Fruit fly (Drosophila melanogaster) whole organism, larva: ENCODE measurements around the gene Grl62b.

ENCODE experiments used
- noc ChIP-seq: fragments of 200-800 bp; sonication (Bioruptor generic); optimal IDR thresholded peaks from 3 replicates; lab custom pipeline; 2019; ENCODE audit warnings: missing biosample characterization, mild to moderate bottlenecking, missing genetic modification characterization, moderate library complexity

The Grl62b gene

dm6 chr3L:2023291-2023690 is at the start of gene Grl62b:
Gene Grl62b, minus strand, starts transcription at chr3L:2023391.
- no peak for TF ChIP-seq noc (tag; lab: Kevin White, UChicago)

DNA sequence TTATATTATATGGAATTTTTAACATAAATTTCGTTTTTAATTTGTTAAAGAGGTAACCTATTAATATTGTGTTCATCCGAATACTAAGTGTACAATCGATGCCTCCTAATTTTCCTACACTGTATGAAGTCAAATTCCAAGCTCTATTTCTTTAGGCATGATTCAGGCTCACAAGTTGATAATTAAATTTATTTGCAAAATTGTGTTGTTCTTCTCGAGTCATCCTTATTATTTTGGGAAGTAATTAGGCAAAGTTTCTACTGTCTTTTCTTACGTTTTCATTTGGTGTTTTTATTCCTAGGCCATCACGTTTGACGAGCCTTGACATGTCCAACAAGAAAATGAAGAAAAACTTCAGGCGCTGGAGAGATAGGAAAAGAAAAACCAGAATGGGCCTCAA is 14.9 kb upstream of the Grl62b start, which contains the start of gene CG42355:
CG42355 (minus strand) TSS at position 101 of the 400 bp plus-strand sequence.
- no peak for TF ChIP-seq noc (tag; lab: Kevin White, UChicago)

- no peak for TF ChIP-seq noc (tag; lab: Kevin White, UChicago)
These were observed 3.5 kb upstream of the Grl62b start, which contains the start of gene Grl62c for dm6 chr3L:2026691-2027090. Gene Grl62c, plus strand, starts transcription at chr3L:2026991.

DNA sequence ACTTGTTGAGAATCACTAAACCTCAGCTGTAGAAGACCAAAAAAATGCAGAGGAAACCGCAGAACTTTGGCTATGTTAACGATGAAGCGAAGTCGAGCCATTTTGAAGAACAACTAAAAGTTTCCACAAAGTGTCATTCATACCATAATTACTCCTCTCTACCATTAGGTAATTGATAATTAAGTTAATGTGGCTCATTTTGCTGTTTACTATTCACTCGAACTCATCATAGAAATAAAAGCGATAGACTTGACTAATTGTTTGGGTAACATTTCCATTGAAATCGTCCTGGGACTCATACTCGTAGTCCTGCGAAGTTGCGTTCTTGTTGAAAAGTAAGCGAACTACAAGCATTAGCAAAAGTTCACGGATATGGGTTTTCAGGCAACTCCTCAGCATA is 1.3 kb downstream of the Grl62b start, which contains the start of gene Grl62a:
Grl62a (minus strand) TSS at position 101 of the 400 bp plus-strand sequence.
- no peak for TF ChIP-seq noc (tag; lab: Kevin White, UChicago)

dm6 chr3L:2005551-2005950 is 17.6 kb downstream of the Grl62b start, which contains the start of gene CG42841:
Gene CG42841, minus strand, starts transcription at chr3L:2005651.
- TF ChIP-seq noc (tag; lab: Kevin White, UChicago), result no peak

dm6 chr3L:2004732-2005131 is 18.5 kb downstream of the Grl62b start:
- TF ChIP-seq noc (tag; lab: Kevin White, UChicago), result no peak

- no peak for TF ChIP-seq noc (tag; lab: Kevin White, UChicago)
These were observed 37.8 kb downstream of the Grl62b start for dm6 chr3L:1985406-1985805.

DNA sequence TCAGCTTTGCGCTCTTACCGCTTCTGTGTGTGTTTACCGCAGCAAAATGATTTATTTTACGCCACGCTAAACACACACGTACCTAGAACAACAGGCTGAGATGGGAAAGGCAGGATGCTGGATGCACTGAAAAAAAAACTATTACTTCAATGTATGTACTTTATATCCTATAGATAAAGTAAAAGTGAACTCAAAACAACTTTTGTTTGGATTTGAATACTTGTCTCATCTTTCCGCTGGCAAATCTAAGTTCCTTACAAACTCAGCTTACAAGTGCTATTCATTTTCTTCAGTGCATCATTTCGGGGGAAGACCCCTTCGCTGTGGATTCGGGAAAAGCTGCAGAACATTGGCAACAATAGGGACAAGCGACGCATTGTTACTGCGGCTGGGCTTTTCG is 46.4 kb downstream of the Grl62b start:
- TF ChIP-seq noc (tag; lab: Kevin White, UChicago), result no peak
